Worm (Caenorhabditis elegans): ENCODE data around the gene col-37.
A peak's percentile ranks its signal among the peaks of the same experiment; 100 is the strongest.

The col-37 gene

ce11 chrV:12167653-12168052, at the start of gene col-37:
col-37 (minus strand) TSS chrV:12167753.
- TF ChIP-seq B0035.1 (tag; optimal IDR thresholded peaks at IDR 0.05) (no peak), nhr-80 (tag; optimal IDR thresholded peaks at IDR 0.05) (no peak), B0019.2 (GFP tag; conservative IDR thresholded peaks at IDR 0.05) (no peak), nfyb-1 (GFP tag; IDR thresholded peaks at IDR 0.05) (no peak), K12H6.12 (tag; optimal IDR thresholded peaks at IDR 0.05) (no peak), C06A6.2 (GFP tag; conservative IDR thresholded peaks at IDR 0.05) (no peak), nhr-27 (tag; optimal IDR thresholded peaks at IDR 0.05) (no peak), ztf-28 (GFP tag; IDR thresholded peaks at IDR 0.05) (no peak), mxl-1 (tag; optimal IDR thresholded peaks at IDR 0.05) (no peak)

- no peak for TF ChIP-seq akir-1 (GFP tag; optimal IDR thresholded peaks at IDR 0.05)
- no peak for TF ChIP-seq athp-1 (tag; optimal IDR thresholded peaks at IDR 0.05)
- no peak for TF ChIP-seq nfya-1 (tag; optimal IDR thresholded peaks at IDR 0.05; ENCODE audit: borderline replicate concordance, insufficient read depth)
- TF ChIP-seq ceh-58 (GFP tag; IDR thresholded peaks at IDR 0.05) = no peak
- TF ChIP-seq nhr-80 (tag; optimal IDR thresholded peaks at IDR 0.05) = peak; percentile 57
Observed at ce11 chrV:12213027-12213426, 45.5 kb upstream of the col-37 start, which contains the start of gene vab-8. vab-8 (plus strand) TSS chrV:12213327.

- TF ChIP-seq B0261.1 (tag; optimal IDR thresholded peaks at IDR 0.05) (no peak), hmg-1.2 (GFP tag; IDR thresholded peaks at IDR 0.05) (no peak), lsy-27 (tag; optimal IDR thresholded peaks at IDR 0.05; ENCODE audit: borderline replicate concordance, insufficient read depth) (no peak), pbrm-1 (GFP tag; IDR thresholded peaks at IDR 0.05) (no peak), F10E7.11 (tag; optimal IDR thresholded peaks at IDR 0.05) (no peak), B0336.3 (GFP tag; IDR thresholded peaks at IDR 0.05) (no peak), sea-2 (GFP tag; IDR thresholded peaks at IDR 0.05) (no peak), T26A5.8 (tag; optimal IDR thresholded peaks at IDR 0.05) (no peak), zim-3 (tag; optimal IDR thresholded peaks at IDR 0.05) (no peak), ccch-3 (GFP tag; optimal IDR thresholded peaks at IDR 0.05) (no peak), hmg-20 (GFP tag; IDR thresholded peaks at IDR 0.05) (no peak), ztf-25 (GFP tag; IDR thresholded peaks at IDR 0.05) (no peak), unc-130 (GFP tag; optimal IDR thresholded peaks at IDR 0.05) (no peak), F49E8.2 (tag; optimal IDR thresholded peaks at IDR 0.05; ENCODE audit: insufficient read depth) (no peak), ztf-28 (GFP tag; IDR thresholded peaks at IDR 0.05) (no peak), ceh-27 (GFP tag; optimal IDR thresholded peaks at IDR 0.05) (no peak), T07F8.4 (tag; optimal IDR thresholded peaks at IDR 0.05) (no peak)
Observed at ce11 chrV:12211090-12211489, 43.5 kb upstream of the col-37 start.

ce11 chrV:12209951-12210350, 42.4 kb upstream of the col-37 start:
- no peak for TF ChIP-seq ztf-26 (tag; optimal IDR thresholded peaks at IDR 0.05)
- TF ChIP-seq gei-17 (GFP tag; optimal IDR thresholded peaks at IDR 0.05) = no peak
- no peak for TF ChIP-seq nhr-90 (tag; optimal IDR thresholded peaks at IDR 0.05)

- TF ChIP-seq nhr-80 (tag; optimal IDR thresholded peaks at IDR 0.05) (peak; percentile 70), madf-8 (GFP tag; conservative IDR thresholded peaks at IDR 0.05) (no peak), let-607 (tag; optimal IDR thresholded peaks at IDR 0.05) (peak; percentile 96)
Observed at ce11 chrV:12208678-12209077, 41.1 kb upstream of the col-37 start.

All from whole organism, young adult.